Worm (Caenorhabditis elegans): ENCODE results near the gene kel-1.

The kel-1 gene

ce11 chrII:11732513-11732912, 43.8 kb downstream of the kel-1 start, which contains the start of gene F13D12.8:
TSS of gene F13D12.8 (minus strand) at chrII:11732594.
- peak; percentile 36 for TF ChIP-seq snpc-4 (tag; optimal IDR thresholded peaks at IDR 0.05)
- peak; percentile 73 for TF ChIP-seq lin-14 (GFP tag; optimal IDR thresholded peaks at IDR 0.05)
- no peak for TF ChIP-seq xbp-1 (tag; optimal IDR thresholded peaks at IDR 0.05)
- peak; percentile 62 for TF ChIP-seq dsc-1 (tag; optimal IDR thresholded peaks at IDR 0.05)

- TF ChIP-seq sox-4 (tag; optimal IDR thresholded peaks at IDR 0.05) (no peak), egl-13 (tag; optimal IDR thresholded peaks at IDR 0.05) (no peak), mdl-1 (tag; optimal IDR thresholded peaks at IDR 0.05) (no peak), ceh-90 (tag; optimal IDR thresholded peaks at IDR 0.05) (no peak), snpc-4 (tag; optimal IDR thresholded peaks at IDR 0.05) (no peak), isw-1 (GFP tag; IDR thresholded peaks at IDR 0.05) (no peak), zag-1 (tag; optimal IDR thresholded peaks at IDR 0.05) (no peak), nhr-28 (tag; optimal IDR thresholded peaks at IDR 0.05) (no peak), blmp-1 (tag; optimal IDR thresholded peaks at IDR 0.05) (no peak), nhr-11 (tag; optimal IDR thresholded peaks at IDR 0.05) (no peak), lin-14 (GFP tag; optimal IDR thresholded peaks at IDR 0.05) (peak; percentile 44), nhr-71 (tag; optimal IDR thresholded peaks at IDR 0.05) (no peak), Y116A8C.19 (tag; optimal IDR thresholded peaks at IDR 0.05; ENCODE audit: borderline replicate concordance) (no peak), efl-1 (optimal IDR thresholded peaks at IDR 0.05) (no peak), efl-1 (GFP tag; optimal IDR thresholded peaks at IDR 0.05 in 1 of 2) (no peak), nhr-12 (tag; optimal IDR thresholded peaks at IDR 0.05) (no peak), nhr-85 (tag) (peak; percentile 29)
Measured at ce11 chrII:11733850-11734249, 45.1 kb downstream of the kel-1 start.

ce11 chrII:11737347-11737746, 48.6 kb downstream of the kel-1 start:
- TF ChIP-seq mef-2 (tag; optimal IDR thresholded peaks at IDR 0.05) (no peak), lin-35 (GFP tag; optimal IDR thresholded peaks at IDR 0.05) (peak in 1 of 2 experiments; percentile 47), Y116A8C.19 (tag; optimal IDR thresholded peaks at IDR 0.05; ENCODE audit: borderline replicate concordance) (no peak), lsy-2 (tag; optimal IDR thresholded peaks at IDR 0.05) (peak; percentile 41 to 53), snu-23 (GFP tag; optimal IDR thresholded peaks at IDR 0.05) (peak; percentile 79), nhr-84 (tag; optimal IDR thresholded peaks at IDR 0.05) (no peak), aha-1 (tag; optimal IDR thresholded peaks at IDR 0.05) (no peak), fkh-8 (tag; optimal IDR thresholded peaks at IDR 0.05) (no peak), unc-62 (GFP tag; optimal IDR thresholded peaks at IDR 0.05) (no peak), dpl-1 (GFP tag; optimal IDR thresholded peaks at IDR 0.05) (peak in 1 of 3 experiments; percentile 30), nhr-20 (tag; optimal IDR thresholded peaks at IDR 0.05) (peak; percentile 74), lin-14 (GFP tag; optimal IDR thresholded peaks at IDR 0.05) (peak; percentile 88), rnt-1 (tag; optimal IDR thresholded peaks at IDR 0.05) (peak; percentile 20), isw-1 (GFP tag; IDR thresholded peaks at IDR 0.05) (no peak), grh-1 (GFP tag; IDR thresholded peaks at IDR 0.05) (peak; percentile 96), mdl-1 (tag; optimal IDR thresholded peaks at IDR 0.05) (peak in 1 of 2 experiments; percentile 18), pax-3 (tag; optimal IDR thresholded peaks at IDR 0.05) (no peak), nhr-47 (tag; optimal IDR thresholded peaks at IDR 0.05) (peak; percentile 16), lin-39 (tag; optimal IDR thresholded peaks at IDR 0.05) (no peak), efl-1 (optimal IDR thresholded peaks at IDR 0.05) (peak; percentile 5 to 33), efl-1 (GFP tag; optimal IDR thresholded peaks at IDR 0.05 in 1 of 2) (peak in 1 of 2 experiments; percentile 91), mep-1 (tag; optimal IDR thresholded peaks at IDR 0.05) (peak; percentile 60), ceh-63 (GFP tag; optimal IDR thresholded peaks at IDR 0.05) (no peak), jun-1 (tag; optimal IDR thresholded peaks at IDR 0.05) (no peak), mab-9 (GFP tag; IDR thresholded peaks at IDR 0.05) (no peak), xbp-1 (tag; optimal IDR thresholded peaks at IDR 0.05) (peak; percentile 20), elt-3 (tag; optimal IDR thresholded peaks at IDR 0.05) (peak in 4 of 6 experiments; percentile 9 to 75 (median 52)), nhr-19 (GFP tag; conservative IDR thresholded peaks at IDR 0.05) (peak; percentile 41; the same call in 1 of the 2 replicates), tlp-1 (tag; optimal IDR thresholded peaks at IDR 0.05) (no peak), unc-98 (GFP tag; IDR thresholded peaks at IDR 0.05) (no peak), lin-15B (tag; optimal IDR thresholded peaks at IDR 0.05) (no peak), fos-1 (tag; optimal IDR thresholded peaks at IDR 0.05) (no peak), nhr-85 (tag) (peak; percentile 93), blmp-1 (tag; optimal IDR thresholded peaks at IDR 0.05) (peak; percentile 84), lir-3 (tag; optimal IDR thresholded peaks at IDR 0.05; ENCODE audit: poor library complexity) (peak; percentile 23), pag-3 (tag; optimal IDR thresholded peaks at IDR 0.05; ENCODE audit: borderline replicate concordance, insufficient read depth) (no peak), sptf-1 (tag; optimal IDR thresholded peaks at IDR 0.05) (no peak), nhr-237 (tag; optimal IDR thresholded peaks at IDR 0.05) (no peak)
